Worm (Caenorhabditis elegans): ENCODE results near the gene spp-16.

DNA sequence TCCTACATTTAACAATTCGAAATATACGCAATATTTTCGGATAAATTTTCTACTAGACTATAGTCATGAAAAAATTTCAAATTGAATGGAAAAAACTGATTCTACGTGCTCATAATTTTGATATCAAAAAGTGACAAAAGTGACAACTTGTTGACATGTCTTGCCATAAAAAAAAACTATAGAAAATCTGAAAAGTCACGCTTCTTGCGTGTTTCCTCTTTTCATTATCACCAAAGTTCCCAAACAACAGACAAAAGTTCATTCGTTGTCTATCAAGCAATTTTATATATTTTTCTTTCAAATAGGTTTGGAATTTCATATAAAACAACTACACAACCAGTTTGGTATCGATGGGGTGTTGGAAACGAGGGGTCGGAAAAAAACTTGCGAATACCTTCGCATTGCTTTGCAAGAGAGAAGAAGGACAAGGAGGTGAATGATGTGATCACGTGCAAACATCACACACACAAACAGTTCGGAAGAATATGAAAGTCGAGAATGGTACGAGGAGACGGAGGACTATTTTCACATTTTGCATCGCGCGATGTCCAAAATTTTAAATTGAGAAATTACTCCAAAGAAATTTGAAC lies 42.0 kb downstream of the spp-16 start:
- TF ChIP-seq elt-1 (tag; optimal IDR thresholded peaks at IDR 0.05) (no peak), sma-9 (GFP tag; optimal IDR thresholded peaks at IDR 0.05) (no peak), sma-9 (tag; optimal IDR thresholded peaks at IDR 0.05) (no peak), fos-1 (tag; optimal IDR thresholded peaks at IDR 0.05) (no peak), unc-39 (tag; optimal IDR thresholded peaks at IDR 0.05) (no peak), unc-62 (GFP tag; optimal IDR thresholded peaks at IDR 0.05) (no peak), mdl-1 (tag; optimal IDR thresholded peaks at IDR 0.05) (no peak), aly-2 (tag; optimal IDR thresholded peaks at IDR 0.05) (no peak), ama-1 (optimal IDR thresholded peaks at IDR 0.05) (no peak), nhr-12 (tag; optimal IDR thresholded peaks at IDR 0.05) (no peak), R02D3.7 (tag; optimal IDR thresholded peaks at IDR 0.05) (no peak), zag-1 (tag; optimal IDR thresholded peaks at IDR 0.05) (no peak), ceh-82 (tag; optimal IDR thresholded peaks at IDR 0.05) (no peak), nhr-25 (tag; optimal IDR thresholded peaks at IDR 0.05) (peak; percentile 56)
